Fruit fly (Drosophila melanogaster): Measurements from ENCODE around the gene tal-3A.

Gene tal-3A

dm6 chr3R:13779241-13779683 is 33.6 kb upstream of the tal-3A start, which contains the start of the genes CG42375 and CG9288 (continued):
- no peak for TF ChIP-seq CG12744 (GFP tag; optimal IDR thresholded peaks at IDR 0.05)
- TF ChIP-seq Asciz (GFP tag; optimal IDR thresholded peaks at IDR 0.05): peak; percentile 70
- TF ChIP-seq CG7786 (GFP tag; optimal IDR thresholded peaks at IDR 0.05): no peak
- TF ChIP-seq chinmo (GFP tag; IDR thresholded peaks at IDR 0.05; ENCODE audit: partially characterized antibody): no peak
- TF ChIP-seq dm (GFP tag; optimal IDR thresholded peaks at IDR 0.05): peak; percentile 4
- no peak for TF ChIP-seq slp2 (GFP tag; optimal IDR thresholded peaks at IDR 0.05)
- no peak for TF ChIP-seq CG14014 (GFP tag; IDR thresholded peaks at IDR 0.05)
- peak; percentile 55 for TF ChIP-seq cwo (GFP tag; optimal IDR thresholded peaks at IDR 0.05)
- no peak for TF ChIP-seq dimm (GFP tag; IDR thresholded peaks at IDR 0.05)
- TF ChIP-seq CG14667 (GFP tag; IDR thresholded peaks at IDR 0.05): no peak
- peak; percentile 41 for TF ChIP-seq Deaf1 (tag; optimal IDR thresholded peaks at IDR 0.05)
- TF ChIP-seq tup (GFP tag; optimal IDR thresholded peaks at IDR 0.05): no peak
- peak; percentile 69 for TF ChIP-seq CG4424 (GFP tag; optimal IDR thresholded peaks at IDR 0.05)
- TF ChIP-seq ken (GFP tag; IDR thresholded peaks at IDR 0.05): no peak
- peak; percentile 43 for TF ChIP-seq Fer2 (tag; optimal IDR thresholded peaks at IDR 0.05)
- no peak for TF ChIP-seq tll (GFP tag; optimal IDR thresholded peaks at IDR 0.05)
- TF ChIP-seq CG10366 (GFP tag; IDR thresholded peaks at IDR 0.05): no peak
- TF ChIP-seq ERR (GFP tag; optimal IDR thresholded peaks at IDR 0.05): no peak
- no peak for TF ChIP-seq gsb (GFP tag; IDR thresholded peaks at IDR 0.05)
- TF ChIP-seq CG14965 (GFP tag; optimal IDR thresholded peaks at IDR 0.05; ENCODE audit: borderline replicate concordance): peak; percentile 8
- no peak for TF ChIP-seq usp (GFP tag; optimal IDR thresholded peaks at IDR 0.05)
- TF ChIP-seq nmo (GFP tag; optimal IDR thresholded peaks at IDR 0.05): peak; percentile 33
- peak; percentile 75 for TF ChIP-seq D19A (tag; optimal IDR thresholded peaks at IDR 0.05)
- no peak for TF ChIP-seq CG4282 (GFP tag; optimal IDR thresholded peaks at IDR 0.05)
- TF ChIP-seq Eip74EF (GFP tag; optimal IDR thresholded peaks at IDR 0.05): peak in 1 of 2 experiments; percentile 7
- TF ChIP-seq Dip2 (GFP tag; IDR thresholded peaks at IDR 0.05): no peak
- TF ChIP-seq Oaz (GFP tag; IDR thresholded peaks at IDR 0.05): no peak
- TF ChIP-seq lov (optimal IDR thresholded peaks at IDR 0.05): no peak
- no peak for TF ChIP-seq lov (GFP tag; IDR thresholded peaks at IDR 0.05)
- peak; percentile 6 for TF ChIP-seq gfzf (GFP tag; optimal IDR thresholded peaks at IDR 0.05)
- TF ChIP-seq Lpt (GFP tag; optimal IDR thresholded peaks at IDR 0.05): no peak
- peak; percentile 87 for TF ChIP-seq bab2 (GFP tag; optimal IDR thresholded peaks at IDR 0.05)
- TF ChIP-seq Fer1 (GFP tag; optimal IDR thresholded peaks at IDR 0.05): peak; percentile 75
- no peak for TF ChIP-seq CG7963 (GFP tag; IDR thresholded peaks at IDR 0.05; ENCODE audit: partially characterized antibody)
- peak; percentile 81 for TF ChIP-seq CG9727 (GFP tag; optimal IDR thresholded peaks at IDR 0.05)
- TF ChIP-seq CG11695 (GFP tag; IDR thresholded peaks at IDR 0.05): peak; percentile 56; the same call in 2 of the 3 replicates
- TF ChIP-seq CG2712 (tag; optimal IDR thresholded peaks at IDR 0.05): peak; percentile 80
- TF ChIP-seq Stat92E (GFP tag; optimal IDR thresholded peaks at IDR 0.05): no peak
- no peak for TF ChIP-seq gt (GFP tag; IDR thresholded peaks at IDR 0.05)
- TF ChIP-seq sima (GFP tag; optimal IDR thresholded peaks at IDR 0.05): no peak
- TF ChIP-seq B-H2 (GFP tag; optimal IDR thresholded peaks at IDR 0.05): no peak
- 0 out of 2 replicates have a peak, but pooled peaks have one; percentile 35 for TF ChIP-seq chm (GFP tag; IDR thresholded peaks at IDR 0.05)
- no peak for TF ChIP-seq slou (GFP tag; optimal IDR thresholded peaks at IDR 0.05)
- TF ChIP-seq CG7372 (GFP tag; IDR thresholded peaks at IDR 0.05): no peak
- TF ChIP-seq CG12299 (tag; optimal IDR thresholded peaks at IDR 0.05): no peak
- 0 out of 3 replicates have a peak, but pooled peaks have one; percentile 33 for TF ChIP-seq B-H1 (GFP tag; IDR thresholded peaks at IDR 0.05)
- TF ChIP-seq CG13624 (GFP tag; optimal IDR thresholded peaks at IDR 0.05): peak; percentile 82
- TF ChIP-seq CG33213 (GFP tag; optimal IDR thresholded peaks at IDR 0.05): peak; percentile 55
- TF ChIP-seq maf-S (GFP tag; optimal IDR thresholded peaks at IDR 0.05): peak; percentile 40
- TF ChIP-seq CG14441 (GFP tag; IDR thresholded peaks at IDR 0.05): peak; percentile 70
- TF ChIP-seq fd3F (GFP tag; optimal IDR thresholded peaks at IDR 0.05): no peak

Measured in whole organism, embryonic.